Fruit fly (Drosophila melanogaster) whole organism, embryonic: ENCODE measurements around the gene CG13314.

Experiments used
- B-H1 ChIP-seq: fragments of 200-800 bp; sonication (Bioruptor generic); IDR thresholded peaks from 3 replicates; pipeline ENCODE4 v1.3.6; 2022; ENCODE audit warnings: missing biosample characterization, missing genetic modification characterization
- Blimp-1 ChIP-seq: fragments of 200-800 bp; sonication (Bioruptor generic); optimal IDR thresholded peaks from 3 replicates; lab custom pipeline; 2018; ENCODE audit warnings: missing biosample characterization, missing genetic modification characterization, mild to moderate bottlenecking, moderate library complexity, missing genetic modification reagents
- C15 ChIP-seq: fragments of 200-800 bp; sonication (Bioruptor generic); IDR thresholded peaks from 3 replicates; pipeline ENCODE4 v1.3.6; 2022; ENCODE audit warnings: missing biosample characterization, missing genetic modification characterization
- CG10462 ChIP-seq: fragments of 200-800 bp; sonication (Bioruptor generic); optimal IDR thresholded peaks from 2 replicates; lab custom pipeline; 2016; ENCODE audit warnings: missing biosample characterization, missing genetic modification characterization
- CG10565 ChIP-seq: fragments of 200-800 bp; sonication (Bioruptor generic); optimal IDR thresholded peaks from 3 replicates; lab custom pipeline; 2016; ENCODE audit warnings: missing biosample characterization, mild to moderate bottlenecking, missing genetic modification characterization
- CG10979 ChIP-seq: fragments of 200-800 bp; sonication (Bioruptor generic); optimal IDR thresholded peaks from 2 replicates; lab custom pipeline; 2018; ENCODE audit warnings: missing biosample characterization, mild to moderate bottlenecking, missing genetic modification characterization, moderate library complexity
- CG12659 ChIP-seq: fragments of 200-800 bp; sonication (Bioruptor generic); optimal IDR thresholded peaks from 3 replicates; lab custom pipeline; 2017; ENCODE audit warnings: mild to moderate bottlenecking, missing biosample characterization, missing genetic modification reagents, missing genetic modification characterization
- CG14710 ChIP-seq: fragments of 200-800 bp; sonication (Bioruptor generic); optimal IDR thresholded peaks from 3 replicates; lab custom pipeline; 2019; ENCODE audit warnings: missing biosample characterization, mild to moderate bottlenecking, missing genetic modification characterization, moderate library complexity
- CG15073 ChIP-seq: fragments of 200-800 bp; sonication (Bioruptor generic); optimal IDR thresholded peaks from 2 replicates; lab custom pipeline; 2016; ENCODE audit warnings: missing biosample characterization, missing genetic modification characterization
- CG15269 ChIP-seq: fragments of 200-800 bp; sonication (Bioruptor generic); optimal IDR thresholded peaks from 2 replicates; lab custom pipeline; 2018; ENCODE audit warnings: missing biosample characterization, mild to moderate bottlenecking, missing genetic modification characterization, moderate library complexity
- CG1529 ChIP-seq: fragments of 200-800 bp; sonication (Bioruptor generic); optimal IDR thresholded peaks from 3 replicates; lab custom pipeline; 2018; ENCODE audit warnings: missing biosample characterization, missing genetic modification characterization
- CG15479 ChIP-seq: fragments of 200-800 bp; sonication (Bioruptor generic); optimal IDR thresholded peaks from 3 replicates; lab custom pipeline; 2019; ENCODE audit warnings: missing biosample characterization, mild to moderate bottlenecking, missing genetic modification characterization, moderate library complexity
- CG16815 ChIP-seq: fragments of 200-800 bp; sonication (Bioruptor generic); optimal IDR thresholded peaks from 3 replicates; lab custom pipeline; 2017; ENCODE audit warnings: missing biosample characterization, mild to moderate bottlenecking, missing genetic modification characterization
- CG2202 ChIP-seq: fragments of 200-800 bp; sonication (Bioruptor generic); optimal IDR thresholded peaks from 2 replicates; lab custom pipeline; 2018; ENCODE audit warnings: missing biosample characterization, mild to moderate bottlenecking, missing genetic modification characterization
- CG2875 ChIP-seq: fragments of 200-800 bp; sonication (Bioruptor generic); optimal IDR thresholded peaks from 2 replicates; lab custom pipeline; 2017; ENCODE audit warnings: missing biosample characterization, mild to moderate bottlenecking, missing genetic modification characterization, missing genetic modification reagents
- CG32532 ChIP-seq: fragments of 200-800 bp; sonication (Bioruptor generic); IDR thresholded peaks from 2 replicates; pipeline ENCODE4 v1.3.6; 2022; ENCODE audit warnings: missing biosample characterization, missing genetic modification characterization
- CG42726 ChIP-seq: fragments of 200-800 bp; sonication (Bioruptor generic); IDR thresholded peaks from 2 replicates; pipeline ENCODE4 v1.3.6; 2022; ENCODE audit warnings: missing biosample characterization, missing genetic modification characterization; ENCODE audit not compliant: partially characterized antibody
- CG5245 ChIP-seq: fragments of 200-800 bp; sonication (Bioruptor generic); optimal IDR thresholded peaks from 3 replicates; lab custom pipeline; 2016; ENCODE audit warnings: missing biosample characterization, missing genetic modification characterization
- CG7987 ChIP-seq: fragments of 200-800 bp; sonication (Bioruptor generic); optimal IDR thresholded peaks from 2 replicates; lab custom pipeline; 2018; ENCODE audit warnings: missing biosample characterization, mild to moderate bottlenecking, missing genetic modification characterization, moderate library complexity
- CG9437 ChIP-seq: fragments of 200-800 bp; sonication (Bioruptor generic); optimal IDR thresholded peaks from 2 replicates; lab custom pipeline; 2018; ENCODE audit warnings: missing biosample characterization, mild to moderate bottlenecking, missing genetic modification characterization
- CG9932 ChIP-seq: fragments of 200-800 bp; sonication (Bioruptor generic); IDR thresholded peaks from 2 replicates; pipeline ENCODE4 v1.3.6; 2022; ENCODE audit warnings: missing biosample characterization, missing genetic modification characterization
- Dbx ChIP-seq: fragments of 200-800 bp; sonication (Bioruptor generic); IDR thresholded peaks from 3 replicates; pipeline ENCODE4 v1.3.6; 2022; ENCODE audit warnings: missing biosample characterization, missing genetic modification characterization
- Deaf1 ChIP-seq: fragments of 200-800 bp; optimal IDR thresholded peaks from 3 replicates; lab custom pipeline; 2019; ENCODE audit warnings: missing biosample characterization, mild to moderate bottlenecking, missing genetic modification characterization, moderate library complexity
- Ets97D ChIP-seq: fragments of 200-800 bp; sonication (Bioruptor generic); optimal IDR thresholded peaks from 3 replicates; lab custom pipeline; 2016; ENCODE audit warnings: missing biosample characterization, missing genetic modification characterization
- MESR4 ChIP-seq: fragments of 200-800 bp; sonication (Bioruptor generic); optimal IDR thresholded peaks from 2 replicates; lab custom pipeline; 2018; ENCODE audit warnings: missing biosample characterization, mild to moderate bottlenecking, missing genetic modification characterization, moderate library complexity
- MTF-1 ChIP-seq: fragments of 200-800 bp; sonication (Bioruptor generic); optimal IDR thresholded peaks from 2 replicates; lab custom pipeline; 2018; ENCODE audit warnings: missing biosample characterization, mild to moderate bottlenecking, missing genetic modification characterization, borderline replicate concordance
- Mrtf ChIP-seq: fragments of 200-800 bp; sonication (Bioruptor generic); IDR thresholded peaks from 3 replicates; pipeline ENCODE4 v1.3.6; 2022; ENCODE audit warnings: missing biosample characterization, missing genetic modification characterization
- NfI ChIP-seq: fragments of 200-800 bp; sonication (Bioruptor generic); optimal IDR thresholded peaks from 3 replicates; lab custom pipeline; 2018; ENCODE audit warnings: missing biosample characterization, mild to moderate bottlenecking, missing genetic modification characterization, moderate library complexity
- Oli ChIP-seq: fragments of 200-800 bp; sonication (Bioruptor generic); optimal IDR thresholded peaks from 2 replicates; lab custom pipeline; 2018; ENCODE audit warnings: missing biosample characterization, mild to moderate bottlenecking, missing genetic modification characterization, moderate library complexity
- Six4 ChIP-seq: fragments of 200-800 bp; sonication (Bioruptor generic); optimal IDR thresholded peaks from 2 replicates; lab custom pipeline; 2016; ENCODE audit warnings: missing biosample characterization, missing genetic modification characterization
- Sry-β ChIP-seq: fragments of 200-800 bp; sonication (Bioruptor generic); optimal IDR thresholded peaks from 2 replicates; lab custom pipeline; 2018; ENCODE audit warnings: missing biosample characterization, mild to moderate bottlenecking, missing genetic modification characterization, moderate library complexity
- ash1 ChIP-seq: fragments of 200-800 bp; sonication (Bioruptor generic); optimal IDR thresholded peaks from 2 replicates; lab custom pipeline; 2018; ENCODE audit warnings: missing biosample characterization, mild to moderate bottlenecking, missing genetic modification characterization
- cato ChIP-seq: fragments of 200-800 bp; sonication (Bioruptor generic); optimal IDR thresholded peaks from 2 replicates; lab custom pipeline; 2016; ENCODE audit warnings: missing biosample characterization, missing genetic modification characterization, borderline replicate concordance
- dan ChIP-seq: fragments of 200-800 bp; sonication (Bioruptor generic); IDR thresholded peaks from 2 replicates; pipeline ENCODE4 v1.3.6; 2022; ENCODE audit warnings: missing biosample characterization, missing genetic modification characterization
- esg ChIP-seq: fragments of 200-800 bp; sonication (Bioruptor generic); conservative IDR thresholded peaks from 2 replicates; pipeline ENCODE4 v1.3.6; 2022; ENCODE audit warnings: missing biosample characterization, missing genetic modification characterization
- gfzf ChIP-seq: fragments of 200-800 bp; sonication (Bioruptor generic); optimal IDR thresholded peaks from 2 replicates; lab custom pipeline; 2016; ENCODE audit warnings: missing biosample characterization, mild to moderate bottlenecking, missing genetic modification characterization, moderate library complexity
- grau ChIP-seq: fragments of 200-800 bp; optimal IDR thresholded peaks from 3 replicates; lab custom pipeline; 2019; ENCODE audit warnings: missing biosample characterization, mild to moderate bottlenecking, missing genetic modification characterization, moderate library complexity
- inv ChIP-seq: fragments of 200-800 bp; sonication (Bioruptor generic); IDR thresholded peaks from 2 replicates; pipeline ENCODE4 v1.3.6; 2022; ENCODE audit warnings: missing biosample characterization, missing genetic modification characterization; ENCODE audit not compliant: partially characterized antibody
- jigr1 ChIP-seq: fragments of 200-800 bp; sonication (Bioruptor generic); IDR thresholded peaks from 3 replicates; pipeline ENCODE4 v1.3.6; 2022; ENCODE audit warnings: missing biosample characterization, missing genetic modification characterization
- ken ChIP-seq: fragments of 200-800 bp; sonication (Bioruptor generic); IDR thresholded peaks from 3 replicates; pipeline ENCODE4 v1.3.6; 2022; ENCODE audit warnings: missing biosample characterization, missing genetic modification characterization
- lov ChIP-seq, 2 experiments: fragments of 200-800 bp in 1 of 2; fragments of >200 bp in 1 of 2; sonication (Bioruptor generic) in 1 of 2; IDR thresholded peaks in 1 of 2; optimal IDR thresholded peaks in 1 of 2; 2 replicates in 1 of 2; 3 replicates in 1 of 2; pipeline versions ENCODE4 v1.3.6 to Lab custom; 2017 to 2022; ENCODE audit warnings: missing biosample characterization in 1 of 2, missing genetic modification characterization in 1 of 2
- pho ChIP-seq: fragments of 200-800 bp; sonication (Bioruptor generic); optimal IDR thresholded peaks from 2 replicates; lab custom pipeline; 2016; ENCODE audit warnings: missing biosample characterization, missing genetic modification characterization
- pnt ChIP-seq: fragments of 200-800 bp; sonication (Bioruptor generic); optimal IDR thresholded peaks from 3 replicates; lab custom pipeline; 2016; ENCODE audit warnings: missing biosample characterization, missing genetic modification characterization
- pum ChIP-seq: fragments of 200-800 bp; sonication (Bioruptor generic); optimal IDR thresholded peaks from 2 replicates; lab custom pipeline; 2016; ENCODE audit warnings: missing biosample characterization, missing genetic modification characterization
- stc ChIP-seq: fragments of 200-800 bp; sonication (Bioruptor generic); IDR thresholded peaks from 2 replicates; pipeline ENCODE4 v1.3.6; 2022; ENCODE audit warnings: missing biosample characterization, missing genetic modification characterization
- tap ChIP-seq: fragments of 200-800 bp; optimal IDR thresholded peaks from 3 replicates; lab custom pipeline; 2019; ENCODE audit warnings: missing biosample characterization, mild to moderate bottlenecking, missing genetic modification characterization, moderate library complexity
- tin ChIP-seq: fragments of 200-800 bp; sonication (Bioruptor generic); optimal IDR thresholded peaks from 3 replicates; lab custom pipeline; 2016; ENCODE audit warnings: missing biosample characterization, missing genetic modification characterization
- tup ChIP-seq: fragments of 200-800 bp; sonication (Bioruptor generic); optimal IDR thresholded peaks from 2 replicates; lab custom pipeline; 2016; ENCODE audit warnings: missing biosample characterization, mild to moderate bottlenecking, missing genetic modification characterization, moderate library complexity
- unpg ChIP-seq: fragments of 200-800 bp; sonication (Bioruptor generic); optimal IDR thresholded peaks from 3 replicates; lab custom pipeline; 2018; ENCODE audit warnings: missing biosample characterization, mild to moderate bottlenecking, missing genetic modification characterization, moderate library complexity

Gene CG13314

DNA sequence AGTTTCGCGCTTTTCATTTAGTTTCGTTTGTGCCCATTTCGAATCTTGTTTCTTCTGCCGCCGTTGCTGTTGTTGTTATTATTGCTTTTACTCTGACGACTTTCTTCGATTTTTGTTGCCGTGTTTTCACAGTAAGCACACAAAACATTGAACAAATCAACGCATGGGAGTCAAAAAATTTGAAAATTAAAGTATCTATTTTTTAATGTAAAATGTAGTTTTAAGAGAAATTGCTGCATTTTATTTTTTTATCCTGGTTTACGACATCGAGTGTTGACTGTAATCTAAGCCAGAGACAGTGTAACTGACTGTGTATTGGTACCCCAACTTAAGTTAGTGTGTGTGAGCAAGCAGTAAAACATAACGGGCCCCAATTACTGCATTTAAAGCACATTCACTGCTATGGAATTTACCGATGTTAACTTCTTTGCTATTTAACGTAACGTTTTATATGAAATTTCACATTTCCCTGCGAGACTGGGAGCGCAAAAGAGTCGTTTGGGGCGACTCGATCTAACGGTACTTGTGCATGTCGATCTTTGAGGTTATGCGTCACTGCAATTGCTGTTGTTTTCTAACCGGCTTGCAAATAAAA is 14.7 kb downstream of the CG13314 start (continued):
- TF ChIP-seq ken (peak; percentile 82; the same call in 2 of the 3 replicates), CG10462 (GFP tag; lab: Kevin White, UChicago) (no peak), Blimp-1 (GFP tag; lab: Kevin White, UChicago) (no peak), Oli (peak; percentile 65), grau (peak; percentile 92), gfzf (GFP tag; lab: Kevin White, UChicago) (no peak), CG42726 (GFP tag; lab: Robert Waterston, UW) (no peak), tin (GFP tag; lab: Kevin White, UChicago) (peak; percentile 53), inv (GFP tag; lab: Robert Waterston, UW) (no peak), NfI (GFP tag; lab: Kevin White, UChicago) (no peak), Six4 (GFP tag; lab: Kevin White, UChicago) (peak; percentile 49), CG12659 (GFP tag; lab: Kevin White, UChicago) (peak; percentile 26), pho (GFP tag; lab: Kevin White, UChicago) (peak; percentile 52), CG9437 (GFP tag; lab: Kevin White, UChicago) (peak; percentile 13), pum (peak; percentile 54), CG10979 (tag; lab: Kevin White, UChicago) (peak; percentile 69), Ets97D (peak; percentile 31), stc (GFP tag; lab: Robert Waterston, UW) (peak; percentile 62; the same call in 1 of the 2 replicates), cato (GFP tag; lab: Kevin White, UChicago) (peak; percentile 24), CG15269 (no peak), CG2875 (GFP tag; lab: Kevin White, UChicago) (peak; percentile 34), CG16815 (peak; percentile 65), CG15073 (no peak), CG9932 (GFP tag; lab: Robert Waterston, UW) (peak; percentile 58), MESR4 (GFP tag; lab: Kevin White, UChicago) (peak; percentile 17), CG5245 (GFP tag; lab: Kevin White, UChicago) (peak; percentile 47), Deaf1 (no peak), CG14710 (tag; lab: Kevin White, UChicago) (peak; percentile 49), ash1 (no peak), Dbx (GFP tag; lab: Robert Waterston, UW) (0 out of 3 replicates have a peak, but pooled peaks have one; percentile 37), MTF-1 (GFP tag; lab: Kevin White, UChicago) (peak; percentile 21), CG7987 (GFP tag; lab: Kevin White, UChicago) (no peak), CG1529 (GFP tag; lab: Kevin White, UChicago) (peak; percentile 23), Sry-β (no peak), CG2202 (peak; percentile 10), CG32532 (GFP tag; lab: Robert Waterston, UW) (peak; percentile 73), dan (GFP tag; lab: Robert Waterston, UW) (no peak), pnt (GFP tag; lab: Kevin White, UChicago) (peak; percentile 24), tap (tag; lab: Kevin White, UChicago) (no peak), Mrtf (GFP tag; lab: Robert Waterston, UW) (peak; percentile 52; the same call in 1 of the 3 replicates), unpg (GFP tag; lab: Kevin White, UChicago) (peak; percentile 64), CG10565 (GFP tag; lab: Kevin White, UChicago) (no peak), B-H1 (GFP tag; lab: Robert Waterston, UW) (peak; percentile 44; the same call in 2 of the 3 replicates), tup (GFP tag; lab: Kevin White, UChicago) (peak; percentile 30), jigr1 (GFP tag; lab: Robert Waterston, UW) (no peak), C15 (GFP tag; lab: Robert Waterston, UW) (no peak), lov (optimal IDR thresholded peaks at IDR 0.05; lab: Kevin White, UChicago) (no peak), lov (GFP tag; IDR thresholded peaks at IDR 0.05; lab: Robert Waterston, UW) (peak; percentile 81), esg (peak; percentile 50), CG15479 (no peak)
